Worm (Caenorhabditis elegans): ENCODE measurements around the gene pqn-62.

- TF ChIP-seq him-1 (tag; optimal IDR thresholded peaks at IDR 0.05) (no peak), W03F9.2 (tag; optimal IDR thresholded peaks at IDR 0.05) (no peak), dao-5 (tag; optimal IDR thresholded peaks at IDR 0.05) (no peak)
Measured at ce11 chrX:5183931-5184330, 12.0 kb upstream of the pqn-62 start, which contains the start of gene T03G11.9.

Measured in whole organism, L4/young adult.